Worm (Caenorhabditis elegans) whole organism, late embryonic: ENCODE results near the gene snrp-3.

Source experiments
- F13H6.1 ChIP-seq: sonication (generic microtip); optimal IDR thresholded peaks from 2 replicates; lab custom pipeline; 2016; ENCODE audit warnings: missing genetic modification characterization, missing compliant biosample characterization
- T23F11.4 ChIP-seq: fragments of 200-800 bp; sonication (Bioruptor generic); optimal IDR thresholded peaks from 2 replicates; lab custom pipeline; 2018; ENCODE audit warnings: mild to moderate bottlenecking, missing genetic modification characterization, missing compliant biosample characterization
- ama-1 ChIP-seq: fragments of 150-350 bp; optimal IDR thresholded peaks from 2 replicates; lab custom pipeline; 2014
- elt-2 ChIP-seq: sonication (generic microtip); optimal IDR thresholded peaks from 2 replicates; lab custom pipeline; 2016; ENCODE audit warnings: missing genetic modification reagents, missing genetic modification characterization, missing compliant biosample characterization
- eyg-1 ChIP-seq: sonication (generic microtip); optimal IDR thresholded peaks from 2 replicates; lab custom pipeline; 2016; ENCODE audit warnings: missing genotype, missing genetic modification characterization, missing compliant biosample characterization
- lin-11 ChIP-seq: fragments of 200-800 bp; sonication (Bioruptor generic); optimal IDR thresholded peaks from 2 replicates; lab custom pipeline; 2018; ENCODE audit warnings: mild to moderate bottlenecking, missing genetic modification characterization, missing compliant biosample characterization
- mec-3 ChIP-seq: sonication (generic microtip); optimal IDR thresholded peaks from 2 replicates; lab custom pipeline; 2016; ENCODE audit warnings: borderline replicate concordance, missing genetic modification characterization, missing compliant biosample characterization
- pat-9 ChIP-seq: fragments of 200-800 bp; sonication (Bioruptor generic); optimal IDR thresholded peaks from 2 replicates; lab custom pipeline; 2018; ENCODE audit warnings: mild to moderate bottlenecking, missing genetic modification characterization, moderate library complexity, missing compliant biosample characterization
- syd-9 ChIP-seq: sonication (generic microtip); optimal IDR thresholded peaks from 2 replicates; lab custom pipeline; 2016; ENCODE audit warnings: mild to moderate bottlenecking, missing genetic modification characterization, moderate library complexity, missing compliant biosample characterization
- unc-3 ChIP-seq, 2 experiments: fragments of 200-800 bp in 1 of 2; sonication (Bioruptor generic) in 1 of 2; sonication (generic microtip) in 1 of 2; conservative IDR thresholded peaks in 1 of 2; optimal IDR thresholded peaks in 1 of 2; 2 replicates each; pipeline versions ENCODE4 v1.3.6 to Lab custom; 2016 to 2022; ENCODE audit warnings: missing compliant biosample characterization in 2 of 2, missing genetic modification characterization in 2 of 2, missing genetic modification reagents in 1 of 2
- unc-86 ChIP-seq: sonication (generic microtip); optimal IDR thresholded peaks from 2 replicates; lab custom pipeline; 2016; ENCODE audit warnings: missing genetic modification characterization, missing compliant biosample characterization

- TF ChIP-seq mec-3 (tag; lab: Kevin White, UChicago) (no peak), unc-86 (tag; lab: Kevin White, UChicago) (no peak), unc-3 (GFP tag; conservative IDR thresholded peaks at IDR 0.05; lab: Robert Waterston, UW) (no peak), unc-3 (tag; optimal IDR thresholded peaks at IDR 0.05; lab: Kevin White, UChicago) (no peak), syd-9 (no peak), ama-1 (lab: Kevin White, UChicago) (no peak), lin-11 (no peak), elt-2 (tag; lab: Kevin White, UChicago) (no peak), F13H6.1 (tag; lab: Kevin White, UChicago) (no peak), pat-9 (no peak), T23F11.4 (GFP tag; lab: Kevin White, UChicago) (no peak), eyg-1 (no peak)
Observed at ce11 chrIV:8697436-8697835, 9.8 kb upstream of the snrp-3 start, which contains the start of gene ttll-11.
